Worm (Caenorhabditis elegans) whole organism, early embryonic: Measurements from ENCODE around the gene hpl-2.

Experiments used
- B0310.2 ChIP-seq: sonication (generic microtip); optimal IDR thresholded peaks from 2 replicates; lab custom pipeline; 2016; ENCODE audit warnings: mild to moderate bottlenecking, missing genetic modification characterization, missing compliant biosample characterization
- F13C5.2 ChIP-seq: sonication (generic microtip); optimal IDR thresholded peaks from 2 replicates; lab custom pipeline; 2017; ENCODE audit warnings: mild to moderate bottlenecking, missing genetic modification characterization, inconsistent platforms, missing compliant biosample characterization
- ama-1 ChIP-seq: fragments of 150-350 bp; optimal IDR thresholded peaks from 2 replicates; lab custom pipeline; 2014
- ceh-36 ChIP-seq: sonication (generic microtip); optimal IDR thresholded peaks from 2 replicates; lab custom pipeline; 2016; ENCODE audit warnings: missing genetic modification characterization, inconsistent platforms, missing compliant biosample characterization
- hmbx-1 ChIP-seq: sonication (generic microtip); optimal IDR thresholded peaks from 2 replicates; lab custom pipeline; 2016; ENCODE audit warnings: mild to moderate bottlenecking, missing genetic modification characterization, missing compliant biosample characterization
- pes-1 ChIP-seq: fragments of 200-800 bp; sonication (Bioruptor generic); IDR thresholded peaks from 2 replicates; pipeline ENCODE4 v1.3.6; 2022; ENCODE audit warnings: missing genetic modification reagents, missing genetic modification characterization, missing compliant biosample characterization
- scrt-1 ChIP-seq: fragments of 200-800 bp; sonication (Bioruptor generic); IDR thresholded peaks from 2 replicates; pipeline ENCODE4 v1.3.6; 2022; ENCODE audit warnings: missing genetic modification characterization, missing compliant biosample characterization
- sea-1 ChIP-seq: fragments of 200-800 bp; sonication (Bioruptor generic); conservative IDR thresholded peaks from 2 replicates; pipeline ENCODE4 v1.3.6; 2022; ENCODE audit warnings: missing genetic modification characterization, missing compliant biosample characterization
- tbx-11 ChIP-seq: fragments of 200-800 bp; sonication (Bioruptor generic); IDR thresholded peaks from 2 replicates; pipeline ENCODE4 v1.3.6; 2022; ENCODE audit warnings: missing genetic modification characterization, missing compliant biosample characterization
- tbx-37 ChIP-seq: fragments of 200-800 bp; sonication (Bioruptor generic); conservative IDR thresholded peaks from 2 replicates; pipeline ENCODE4 v1.3.6; 2022; ENCODE audit warnings: missing genetic modification reagents, missing genetic modification characterization, missing compliant biosample characterization
- tra-4 ChIP-seq: sonication (generic microtip); optimal IDR thresholded peaks from 2 replicates; lab custom pipeline; 2017; ENCODE audit warnings: missing genetic modification characterization, missing compliant biosample characterization

ce11 chrIII:10791233-10791632, 35.9 kb upstream of the hpl-2 start:
- TF ChIP-seq ceh-36 (tag; lab: Kevin White, UChicago) (no peak), tra-4 (tag; lab: Kevin White, UChicago) (no peak), hmbx-1 (tag; lab: Kevin White, UChicago) (no peak), scrt-1 (GFP tag; lab: Robert Waterston, UW) (no peak), ama-1 (no peak), pes-1 (no peak), B0310.2 (no peak), tbx-37 (GFP tag; lab: Robert Waterston, UW) (no peak), F13C5.2 (tag; lab: Kevin White, UChicago) (no peak), sea-1 (no peak), tbx-11 (GFP tag; lab: Robert Waterston, UW) (no peak)
